Worm (Caenorhabditis elegans) whole organism, late embryonic: ENCODE measurements around the gene pals-28.

Source experiments
- K09A11.1 ChIP-seq: sonication (generic microtip); optimal IDR thresholded peaks from 2 replicates; lab custom pipeline; 2017; ENCODE audit warnings: antibody characterized with exemption, mild to moderate bottlenecking, missing genetic modification characterization, missing compliant biosample characterization; ENCODE audit not compliant: insufficient read depth
- Y22D7AL.16 ChIP-seq: sonication (generic microtip); optimal IDR thresholded peaks from 2 replicates; lab custom pipeline; 2016; ENCODE audit warnings: missing genetic modification characterization, missing compliant biosample characterization
- ahr-1 ChIP-seq: sonication (generic microtip); optimal IDR thresholded peaks from 2 replicates; lab custom pipeline; 2016; ENCODE audit warnings: missing genetic modification characterization, missing compliant biosample characterization
- ama-1 ChIP-seq: fragments of 150-350 bp; optimal IDR thresholded peaks from 2 replicates; lab custom pipeline; 2014
- ceh-18 ChIP-seq: sonication (generic microtip); optimal IDR thresholded peaks from 2 replicates; lab custom pipeline; 2016; ENCODE audit warnings: missing genetic modification characterization, missing compliant biosample characterization
- ceh-19 ChIP-seq: fragments of 200-800 bp; sonication (Bioruptor generic); optimal IDR thresholded peaks from 2 replicates; lab custom pipeline; 2018; ENCODE audit warnings: mild to moderate bottlenecking, missing genetic modification characterization, missing compliant biosample characterization
- ceh-22 ChIP-seq: sonication (generic microtip); optimal IDR thresholded peaks from 2 replicates; lab custom pipeline; 2017; ENCODE audit warnings: missing biosample characterization, missing genetic modification characterization
- ceh-24 ChIP-seq: sonication (generic microtip); optimal IDR thresholded peaks from 2 replicates; lab custom pipeline; 2016; ENCODE audit warnings: mild to moderate bottlenecking, missing genetic modification characterization, missing compliant biosample characterization
- ceh-30 ChIP-seq: fragments of 150-350 bp; optimal IDR thresholded peaks from 2 replicates; lab custom pipeline; 2014; ENCODE audit warnings: missing biosample characterization, missing genetic modification characterization
- ceh-48 ChIP-seq: sonication (generic microtip); optimal IDR thresholded peaks from 2 replicates; lab custom pipeline; 2016; ENCODE audit warnings: missing genetic modification characterization, inconsistent platforms, missing compliant biosample characterization
- ceh-6 ChIP-seq: fragments of 200-800 bp; sonication (Bioruptor generic); optimal IDR thresholded peaks from 2 replicates; lab custom pipeline; 2018; ENCODE audit warnings: mild to moderate bottlenecking, missing genetic modification characterization, missing compliant biosample characterization
- dmd-4 ChIP-seq: sonication (generic microtip); optimal IDR thresholded peaks from 2 replicates; lab custom pipeline; 2016; ENCODE audit warnings: borderline replicate concordance, missing genetic modification characterization, missing compliant biosample characterization
- elt-2 ChIP-seq: sonication (generic microtip); optimal IDR thresholded peaks from 2 replicates; lab custom pipeline; 2016; ENCODE audit warnings: missing genetic modification reagents, missing genetic modification characterization, missing compliant biosample characterization
- ets-4 ChIP-seq: sonication (generic microtip); optimal IDR thresholded peaks from 2 replicates; lab custom pipeline; 2016; ENCODE audit warnings: missing genetic modification characterization, missing compliant biosample characterization
- eyg-1 ChIP-seq: sonication (generic microtip); optimal IDR thresholded peaks from 2 replicates; lab custom pipeline; 2016; ENCODE audit warnings: missing genotype, missing genetic modification characterization, missing compliant biosample characterization
- fkh-6 ChIP-seq: sonication (generic microtip); optimal IDR thresholded peaks from 2 replicates; lab custom pipeline; 2016; ENCODE audit warnings: missing genetic modification characterization, missing compliant biosample characterization
- gmeb-2 ChIP-seq: sonication (generic microtip); optimal IDR thresholded peaks from 2 replicates; lab custom pipeline; 2016; ENCODE audit warnings: missing genetic modification characterization, inconsistent platforms, missing compliant biosample characterization
- hlh-13 ChIP-seq: fragments of 200-800 bp; sonication (Bioruptor generic); optimal IDR thresholded peaks from 2 replicates; lab custom pipeline; 2018; ENCODE audit warnings: mild to moderate bottlenecking, missing genetic modification characterization, missing compliant biosample characterization
- hlh-30 ChIP-seq: sonication (generic microtip); optimal IDR thresholded peaks from 2 replicates; lab custom pipeline; 2017; ENCODE audit warnings: antibody characterized with exemption, missing genetic modification characterization, missing compliant biosample characterization; ENCODE audit not compliant: insufficient read depth
- hlh-8 ChIP-seq: sonication (generic microtip); optimal IDR thresholded peaks from 2 replicates; lab custom pipeline; 2016; ENCODE audit warnings: missing genotype, missing genetic modification characterization, missing compliant biosample characterization
- lin-11 ChIP-seq: fragments of 200-800 bp; sonication (Bioruptor generic); optimal IDR thresholded peaks from 2 replicates; lab custom pipeline; 2018; ENCODE audit warnings: mild to moderate bottlenecking, missing genetic modification characterization, missing compliant biosample characterization
- nfya-1 ChIP-seq: sonication (generic microtip); optimal IDR thresholded peaks from 2 replicates; lab custom pipeline; 2017; ENCODE audit warnings: missing genetic modification characterization, mild to moderate bottlenecking, missing compliant biosample characterization, antibody characterized with exemption, moderate library complexity
- nhr-232 ChIP-seq: sonication (generic microtip); optimal IDR thresholded peaks from 2 replicates; lab custom pipeline; 2016; ENCODE audit warnings: missing genetic modification characterization, missing compliant biosample characterization
- odd-2 ChIP-seq: sonication (generic microtip); optimal IDR thresholded peaks from 2 replicates; lab custom pipeline; 2017; ENCODE audit warnings: antibody characterized with exemption, mild to moderate bottlenecking, missing genetic modification characterization, missing compliant biosample characterization
- pat-9 ChIP-seq: fragments of 200-800 bp; sonication (Bioruptor generic); optimal IDR thresholded peaks from 2 replicates; lab custom pipeline; 2018; ENCODE audit warnings: mild to moderate bottlenecking, missing genetic modification characterization, moderate library complexity, missing compliant biosample characterization
- pha-2 ChIP-seq: sonication (generic microtip); optimal IDR thresholded peaks from 2 replicates; lab custom pipeline; 2017; ENCODE audit warnings: mild to moderate bottlenecking, missing genetic modification characterization, missing compliant biosample characterization
- pqm-1 ChIP-seq: sonication (generic microtip); optimal IDR thresholded peaks from 2 replicates; lab custom pipeline; 2016; ENCODE audit warnings: missing genetic modification characterization, missing compliant biosample characterization
- pros-1 ChIP-seq: fragments of 150-350 bp; optimal IDR thresholded peaks from 2 replicates; lab custom pipeline; 2014; ENCODE audit warnings: missing biosample characterization, missing genetic modification reagents, missing genetic modification characterization
- ref-2 ChIP-seq: sonication (generic microtip); optimal IDR thresholded peaks from 2 replicates; lab custom pipeline; 2016; ENCODE audit warnings: missing genetic modification characterization, missing compliant biosample characterization
- rnt-1 ChIP-seq: sonication (generic microtip); optimal IDR thresholded peaks from 2 replicates; lab custom pipeline; 2016; ENCODE audit warnings: missing genetic modification characterization, missing compliant biosample characterization
- syd-9 ChIP-seq: sonication (generic microtip); optimal IDR thresholded peaks from 2 replicates; lab custom pipeline; 2016; ENCODE audit warnings: mild to moderate bottlenecking, missing genetic modification characterization, moderate library complexity, missing compliant biosample characterization
- unc-42 ChIP-seq: sonication (generic microtip); optimal IDR thresholded peaks from 2 replicates; lab custom pipeline; 2016; ENCODE audit warnings: missing genotype, missing genetic modification characterization, missing compliant biosample characterization
- unc-55 ChIP-seq: sonication (generic microtip); optimal IDR thresholded peaks from 2 replicates; lab custom pipeline; 2017; ENCODE audit warnings: missing biosample characterization, missing genetic modification reagents, missing genetic modification characterization
- unc-86 ChIP-seq: sonication (generic microtip); optimal IDR thresholded peaks from 2 replicates; lab custom pipeline; 2016; ENCODE audit warnings: missing genetic modification characterization, missing compliant biosample characterization
- zip-5 ChIP-seq: sonication (generic microtip); optimal IDR thresholded peaks from 2 replicates; lab custom pipeline; 2016; ENCODE audit warnings: missing genetic modification characterization, missing compliant biosample characterization

Gene pals-28

ce11 chrIII:4343070-4343469, 41.5 kb upstream of the pals-28 start, which contains the start of the genes B0285.3 and lcmt-1 (continued):
- no peak for TF ChIP-seq ceh-48 (tag; lab: Kevin White, UChicago)
- no peak for TF ChIP-seq ceh-18 (tag; lab: Kevin White, UChicago)
- TF ChIP-seq unc-42 (tag; lab: Kevin White, UChicago) = peak; percentile 20

- no peak for TF ChIP-seq ceh-18 (tag; lab: Kevin White, UChicago)
Measured at ce11 chrIII:4345034-4345433, 39.6 kb upstream of the pals-28 start, which contains the start of gene hse-5. hse-5 (plus strand) TSS chrIII:4345334.

- TF ChIP-seq gmeb-2 (tag; lab: Kevin White, UChicago) = no peak
- TF ChIP-seq zip-5 (tag; lab: Kevin White, UChicago) = no peak
- TF ChIP-seq K09A11.1 (tag; lab: Kevin White, UChicago) = no peak
- TF ChIP-seq syd-9 = no peak
- no peak for TF ChIP-seq ref-2 (tag; lab: Kevin White, UChicago)
- TF ChIP-seq ceh-19 = no peak
- TF ChIP-seq pqm-1 (tag; lab: Kevin White, UChicago) = no peak
- no peak for TF ChIP-seq unc-55 (GFP tag; lab: Kevin White, UChicago)
- TF ChIP-seq hlh-8 (tag; lab: Kevin White, UChicago) = no peak
- TF ChIP-seq fkh-6 (tag; lab: Kevin White, UChicago) = no peak
- no peak for TF ChIP-seq ahr-1 (tag; lab: Kevin White, UChicago)
Measured at ce11 chrIII:4349799-4350198, 34.8 kb upstream of the pals-28 start, which contains the start of gene B0285.6. B0285.6 (plus strand) TSS chrIII:4350099.

- no peak for TF ChIP-seq hlh-30 (tag; lab: Kevin White, UChicago)
- TF ChIP-seq, all 69 proteins: peak for 0
Measured at ce11 chrIII:4356384-4356783, 28.2 kb upstream of the pals-28 start, which contains the start of gene mnp-1. mnp-1 (plus strand) TSS chrIII:4356594.

- TF ChIP-seq ama-1 (lab: Kevin White, UChicago) (no peak), Y22D7AL.16 (no peak), unc-55 (GFP tag; lab: Kevin White, UChicago) (peak; percentile 63), elt-2 (tag; lab: Kevin White, UChicago) (peak; percentile 93)
Measured at ce11 chrIII:4357438-4357837, 27.1 kb upstream of the pals-28 start.

- TF ChIP-seq ets-4 (no peak), ceh-18 (tag; lab: Kevin White, UChicago) (peak; percentile 14), hlh-13 (no peak), unc-86 (tag; lab: Kevin White, UChicago) (no peak), dmd-4 (tag; lab: Kevin White, UChicago) (no peak), nfya-1 (tag; lab: Kevin White, UChicago) (peak; percentile 22), ceh-24 (tag; lab: Kevin White, UChicago) (no peak), odd-2 (tag; lab: Kevin White, UChicago) (no peak), ceh-6 (GFP tag; lab: Kevin White, UChicago) (no peak), pat-9 (peak; percentile 30), Y22D7AL.16 (no peak), pha-2 (no peak), rnt-1 (tag; lab: Kevin White, UChicago) (peak; percentile 32), hlh-30 (tag; lab: Kevin White, UChicago) (no peak), eyg-1 (tag; lab: Kevin White, UChicago) (no peak), ceh-30 (tag; lab: Kevin White, UChicago) (no peak), unc-55 (GFP tag; lab: Kevin White, UChicago) (peak; percentile 93), pros-1 (no peak), zip-5 (tag; lab: Kevin White, UChicago) (no peak), ahr-1 (tag; lab: Kevin White, UChicago) (no peak), ceh-19 (no peak), ceh-48 (tag; lab: Kevin White, UChicago) (no peak), nhr-232 (tag; lab: Kevin White, UChicago) (no peak), ceh-22 (tag; lab: Kevin White, UChicago) (no peak), lin-11 (tag; lab: Kevin White, UChicago) (no peak), fkh-6 (tag; lab: Kevin White, UChicago) (no peak)
Measured at ce11 chrIII:4358345-4358744, 26.2 kb upstream of the pals-28 start.
